Fruit fly (Drosophila melanogaster): ENCODE measurements around the gene CG34273.

Gene CG34273

dm6 chr3R:14473574-14473973 is 43.3 kb upstream of the CG34273 start (continued):
- TF ChIP-seq Sry-β (GFP tag; optimal IDR thresholded peaks at IDR 0.05) (no peak), Dll (GFP tag; IDR thresholded peaks at IDR 0.05; ENCODE audit: partially characterized antibody) (no peak), CG4730 (GFP tag; IDR thresholded peaks at IDR 0.05) (no peak), CG30020 (tag; optimal IDR thresholded peaks at IDR 0.05) (no peak), C15 (GFP tag; IDR thresholded peaks at IDR 0.05) (0 out of 3 replicates have a peak, but pooled peaks have one; percentile 54), CG1024 (GFP tag; IDR thresholded peaks at IDR 0.05) (0 out of 2 replicates have a peak, but pooled peaks have one; percentile 8), Spps (tag; optimal IDR thresholded peaks at IDR 0.05) (no peak), D19A (tag; optimal IDR thresholded peaks at IDR 0.05) (peak; percentile 20), pb (GFP tag; optimal IDR thresholded peaks at IDR 0.05) (no peak), CG15514 (GFP tag; optimal IDR thresholded peaks at IDR 0.05) (peak; percentile 60), eyg (GFP tag; optimal IDR thresholded peaks at IDR 0.05) (peak; percentile 13), Bdp1 (GFP tag; optimal IDR thresholded peaks at IDR 0.05) (peak; percentile 15), btn (GFP tag; optimal IDR thresholded peaks at IDR 0.05) (no peak), Ada2b (GFP tag; IDR thresholded peaks at IDR 0.05) (peak; percentile 55), CG6272 (GFP tag; IDR thresholded peaks at IDR 0.05) (no peak), gt (GFP tag; IDR thresholded peaks at IDR 0.05) (no peak), slbo (GFP tag; IDR thresholded peaks at IDR 0.05) (peak; percentile 88), unc-4 (GFP tag; IDR thresholded peaks at IDR 0.05; ENCODE audit: partially characterized antibody) (no peak), CG31388 (GFP tag; optimal IDR thresholded peaks at IDR 0.05) (no peak), HHEX (GFP tag; optimal IDR thresholded peaks at IDR 0.05) (peak; percentile 50), Stat92E (GFP tag; optimal IDR thresholded peaks at IDR 0.05) (no peak), CG3726 (GFP tag; IDR thresholded peaks at IDR 0.05) (0 out of 3 replicates have a peak, but pooled peaks have one; percentile 33), ewg (GFP tag; optimal IDR thresholded peaks at IDR 0.05) (peak; percentile 2), psq (GFP tag; optimal IDR thresholded peaks at IDR 0.05) (no peak), CG3065 (GFP tag; optimal IDR thresholded peaks at IDR 0.05) (no peak), CG3995 (GFP tag; optimal IDR thresholded peaks at IDR 0.05) (no peak), CG1602 (GFP tag; optimal IDR thresholded peaks at IDR 0.05) (no peak), maf-S (GFP tag; optimal IDR thresholded peaks at IDR 0.05) (no peak), tap (tag; optimal IDR thresholded peaks at IDR 0.05) (no peak), gem (tag; optimal IDR thresholded peaks at IDR 0.05) (peak; percentile 74), CG9437 (GFP tag; optimal IDR thresholded peaks at IDR 0.05) (peak; percentile 31), Atf-2 (GFP tag; optimal IDR thresholded peaks at IDR 0.05) (peak; percentile 33), Hr78 (GFP tag; optimal IDR thresholded peaks at IDR 0.05) (no peak), CG13775 (GFP tag; optimal IDR thresholded peaks at IDR 0.05) (peak; percentile 42), toy (GFP tag; IDR thresholded peaks at IDR 0.05) (no peak), fd96Cb (tag; optimal IDR thresholded peaks at IDR 0.05) (peak; percentile 32), pfk (GFP tag; optimal IDR thresholded peaks at IDR 0.05) (no peak), Dp (GFP tag; optimal IDR thresholded peaks at IDR 0.05) (no peak), CG13624 (GFP tag; optimal IDR thresholded peaks at IDR 0.05) (peak; percentile 78), CG12155 (GFP tag; optimal IDR thresholded peaks at IDR 0.05) (peak; percentile 63), Bgb (GFP tag; IDR thresholded peaks at IDR 0.05; ENCODE audit: partially characterized antibody) (no peak), Jarid2 (GFP tag; optimal IDR thresholded peaks at IDR 0.05) (no peak), bbx (GFP tag; IDR thresholded peaks at IDR 0.05; ENCODE audit: partially characterized antibody) (no peak), CG43689 (GFP tag; IDR thresholded peaks at IDR 0.05) (no peak), pan (optimal IDR thresholded peaks at IDR 0.05) (no peak), pan (GFP tag; optimal IDR thresholded peaks at IDR 0.05 in 1 of 2, IDR thresholded peaks at IDR 0.05 in 1 of 2) (peak in 1 of 2 experiments; percentile 77), fd64A (GFP tag; optimal IDR thresholded peaks at IDR 0.05) (no peak), CG5245 (GFP tag; optimal IDR thresholded peaks at IDR 0.05) (peak; percentile 4), CG34224 (GFP tag; IDR thresholded peaks at IDR 0.05; ENCODE audit: partially characterized antibody) (no peak), CG7786 (GFP tag; optimal IDR thresholded peaks at IDR 0.05) (peak; percentile 66), Gsc (GFP tag; IDR thresholded peaks at IDR 0.05) (no peak)
